Fruit fly (Drosophila melanogaster): Measurements from ENCODE around the gene CG14115.

Gene CG14115

DNA sequence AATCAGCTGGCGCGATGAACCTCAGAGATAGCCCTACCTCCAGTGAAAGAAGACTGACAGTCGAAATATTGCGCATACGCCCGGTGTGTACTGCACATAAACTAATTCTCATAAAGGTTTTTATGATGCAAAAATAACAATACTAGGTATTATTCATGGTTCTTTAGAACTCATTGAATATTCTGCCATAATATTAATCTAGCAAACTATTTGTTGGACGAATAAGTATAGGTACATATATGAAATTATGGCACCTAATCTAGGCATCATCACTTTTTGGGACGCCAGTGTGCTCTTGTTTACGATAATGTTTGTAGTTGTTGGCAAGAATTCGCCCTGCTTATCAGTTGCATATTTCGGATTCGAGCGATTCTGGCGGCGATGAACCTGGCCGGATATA is 39.5 kb downstream of the CG14115 start (continued):
- TF ChIP-seq phol (tag; optimal IDR thresholded peaks at IDR 0.05) (peak; percentile 10), CG1792 (GFP tag; optimal IDR thresholded peaks at IDR 0.05) (no peak), en (GFP tag; optimal IDR thresholded peaks at IDR 0.05) (peak; percentile 26), CG34376 (GFP tag; optimal IDR thresholded peaks at IDR 0.05) (peak; percentile 42), Sox100B (GFP tag; optimal IDR thresholded peaks at IDR 0.05) (peak; percentile 5), prd (optimal IDR thresholded peaks at IDR 0.05) (no peak), prd (GFP tag; IDR thresholded peaks at IDR 0.05) (0 out of 3 replicates have a peak, but pooled peaks have one; percentile 27), hkb (optimal IDR thresholded peaks at IDR 0.05) (no peak), hkb (GFP tag; IDR thresholded peaks at IDR 0.05) (peak; percentile 34; the same call in 1 of the 2 replicates), bowl (GFP tag; IDR thresholded peaks at IDR 0.05) (0 out of 2 replicates have a peak, but pooled peaks have one; percentile 4), Dip2 (GFP tag; IDR thresholded peaks at IDR 0.05) (no peak), exex (tag; optimal IDR thresholded peaks at IDR 0.05) (no peak), onecut (GFP tag; IDR thresholded peaks at IDR 0.05) (0 out of 2 replicates have a peak, but pooled peaks have one; percentile 22), sd (tag; optimal IDR thresholded peaks at IDR 0.05) (peak; percentile 97), gsb (GFP tag; IDR thresholded peaks at IDR 0.05) (no peak), HLH3B (GFP tag; IDR thresholded peaks at IDR 0.05) (peak; percentile 44; the same call in 1 of the 2 replicates), Med (GFP tag) (peak; percentile 81), CG34224 (GFP tag; IDR thresholded peaks at IDR 0.05; ENCODE audit: partially characterized antibody) (no peak), CG5180 (GFP tag; optimal IDR thresholded peaks at IDR 0.05) (peak; percentile 14), p53 (GFP tag; optimal IDR thresholded peaks at IDR 0.05) (no peak), gcm2 (GFP tag; optimal IDR thresholded peaks at IDR 0.05) (peak; percentile 37), E2f1 (GFP tag; IDR thresholded peaks at IDR 0.05) (peak; percentile 35; the same call in 1 of the 2 replicates), Dll (GFP tag; IDR thresholded peaks at IDR 0.05; ENCODE audit: partially characterized antibody) (no peak), ken (GFP tag; IDR thresholded peaks at IDR 0.05) (no peak), lmd (GFP tag; IDR thresholded peaks at IDR 0.05) (peak; percentile 22; the same call in 1 of the 2 replicates), mam (GFP tag; optimal IDR thresholded peaks at IDR 0.05) (peak; percentile 42), org-1 (GFP tag; optimal IDR thresholded peaks at IDR 0.05) (peak; percentile 4), Jarid2 (GFP tag; optimal IDR thresholded peaks at IDR 0.05) (no peak), CG15073 (GFP tag; optimal IDR thresholded peaks at IDR 0.05) (peak; percentile 97), sim (GFP tag; IDR thresholded peaks at IDR 0.05) (no peak), CG11695 (GFP tag; IDR thresholded peaks at IDR 0.05) (peak; percentile 61; the same call in 1 of the 3 replicates), so (GFP tag; IDR thresholded peaks at IDR 0.05) (no peak), nerfin-2 (GFP tag; IDR thresholded peaks at IDR 0.05; ENCODE audit: partially characterized antibody) (no peak), lab (GFP tag; optimal IDR thresholded peaks at IDR 0.05) (peak; percentile 30), CG1529 (GFP tag; optimal IDR thresholded peaks at IDR 0.05) (no peak), CG18011 (GFP tag; optimal IDR thresholded peaks at IDR 0.05) (no peak), Myb (GFP tag; optimal IDR thresholded peaks at IDR 0.05) (peak; percentile 18), CG12071 (GFP tag; optimal IDR thresholded peaks at IDR 0.05) (peak; percentile 3), CG1233 (GFP tag; optimal IDR thresholded peaks at IDR 0.05) (peak; percentile 5), eve (GFP tag; optimal IDR thresholded peaks at IDR 0.05) (peak in 1 of 2 experiments; percentile 89), CG2678 (tag; optimal IDR thresholded peaks at IDR 0.05) (peak; percentile 61), CHES-1-like (GFP tag; optimal IDR thresholded peaks at IDR 0.05) (peak; percentile 7), CG33213 (GFP tag; optimal IDR thresholded peaks at IDR 0.05) (no peak), CG13296 (GFP tag; optimal IDR thresholded peaks at IDR 0.05) (peak; percentile 44), Sox102F (GFP tag; optimal IDR thresholded peaks at IDR 0.05) (peak; percentile 41), CG7372 (GFP tag; IDR thresholded peaks at IDR 0.05) (peak; percentile 82), ind (GFP tag; optimal IDR thresholded peaks at IDR 0.05) (peak; percentile 8), CG4282 (GFP tag; optimal IDR thresholded peaks at IDR 0.05) (no peak), Ada2b (GFP tag; IDR thresholded peaks at IDR 0.05) (peak; percentile 29; the same call in 1 of the 2 replicates), CG13287 (GFP tag; IDR thresholded peaks at IDR 0.05; ENCODE audit: partially characterized antibody) (no peak), Atf-2 (GFP tag; optimal IDR thresholded peaks at IDR 0.05) (peak; percentile 27)
